Worm (Caenorhabditis elegans): Measurements from ENCODE around the gene K11D12.7.

ce11 chrV:5027640-5028039, 8.6 kb downstream of the K11D12.7 start, which contains the start of gene cpt-4:
- TF ChIP-seq him-1 (tag; optimal IDR thresholded peaks at IDR 0.05) (no peak), dao-5 (tag; optimal IDR thresholded peaks at IDR 0.05) (no peak)
